Fruit fly (Drosophila melanogaster) whole organism, embryonic: ENCODE results near the gene CG13031.

Experiments
- CG10959 ChIP-seq: fragments of 200-800 bp; sonication (Bioruptor generic); IDR thresholded peaks from 2 replicates; pipeline ENCODE4 v1.3.6; 2022; ENCODE audit warnings: missing biosample characterization, missing genetic modification characterization
- CG12155 ChIP-seq: fragments of 200-800 bp; sonication (Bioruptor generic); optimal IDR thresholded peaks from 3 replicates; lab custom pipeline; 2016; ENCODE audit warnings: missing biosample characterization, missing genetic modification characterization
- CG13624 ChIP-seq: fragments of 200-800 bp; sonication (Bioruptor generic); optimal IDR thresholded peaks from 2 replicates; lab custom pipeline; 2016; ENCODE audit warnings: missing biosample characterization, missing genetic modification characterization
- CG13775 ChIP-seq: fragments of 200-800 bp; sonication (Bioruptor generic); optimal IDR thresholded peaks from 3 replicates; lab custom pipeline; 2017; ENCODE audit warnings: missing biosample characterization, mild to moderate bottlenecking, missing genetic modification characterization
- CG14050 ChIP-seq: fragments of 200-800 bp; sonication (Bioruptor generic); IDR thresholded peaks from 3 replicates; pipeline ENCODE4 v1.3.6; 2022; ENCODE audit warnings: missing biosample characterization, missing genetic modification characterization
- CG14667 ChIP-seq: fragments of 200-800 bp; sonication (Bioruptor generic); IDR thresholded peaks from 2 replicates; pipeline ENCODE4 v1.3.6; 2022; ENCODE audit warnings: missing biosample characterization, missing genetic modification characterization
- CG1603 ChIP-seq: fragments of 200-800 bp; sonication (Bioruptor generic); optimal IDR thresholded peaks from 2 replicates; lab custom pipeline; 2019; ENCODE audit warnings: missing biosample characterization, mild to moderate bottlenecking, missing genetic modification characterization, moderate library complexity
- CG17612 ChIP-seq: fragments of 200-800 bp; sonication (Bioruptor generic); IDR thresholded peaks from 2 replicates; pipeline ENCODE4 v1.3.6; 2022; ENCODE audit warnings: missing biosample characterization, missing genetic modification characterization
- CG31441 ChIP-seq: fragments of 200-800 bp; sonication (Bioruptor generic); IDR thresholded peaks from 2 replicates; pipeline ENCODE4 v1.3.6; 2022; ENCODE audit warnings: missing biosample characterization, missing genetic modification characterization
- CG3847 ChIP-seq: fragments of 200-800 bp; sonication (Bioruptor generic); IDR thresholded peaks from 2 replicates; pipeline ENCODE4 v1.3.6; 2022; ENCODE audit warnings: missing biosample characterization, missing genetic modification characterization
- CG3995 ChIP-seq: fragments of 200-800 bp; sonication (Bioruptor generic); optimal IDR thresholded peaks from 3 replicates; lab custom pipeline; 2016; ENCODE audit warnings: missing biosample characterization, missing genetic modification characterization
- CG5953 ChIP-seq: fragments of 200-800 bp; sonication (Bioruptor generic); IDR thresholded peaks from 2 replicates; pipeline ENCODE4 v1.3.6; 2022; ENCODE audit warnings: missing biosample characterization, missing genetic modification characterization
- CG7271 ChIP-seq: fragments of 200-800 bp; sonication (Bioruptor generic); optimal IDR thresholded peaks from 2 replicates; lab custom pipeline; 2018; ENCODE audit warnings: missing biosample characterization, mild to moderate bottlenecking, missing genetic modification characterization, moderate library complexity
- CG7556 ChIP-seq: fragments of 200-800 bp; sonication (Bioruptor generic); optimal IDR thresholded peaks from 2 replicates; lab custom pipeline; 2017; ENCODE audit warnings: missing biosample characterization, mild to moderate bottlenecking, missing genetic modification characterization
- CG9876 ChIP-seq: fragments of 200-800 bp; sonication (Bioruptor generic); optimal IDR thresholded peaks from 2 replicates; lab custom pipeline; 2016; ENCODE audit warnings: missing biosample characterization, missing genetic modification characterization
- CTCF ChIP-seq: fragments of 200-800 bp; sonication (Bioruptor generic); optimal IDR thresholded peaks from 2 replicates; lab custom pipeline; 2017; ENCODE audit warnings: missing biosample characterization, mild to moderate bottlenecking, missing genetic modification characterization, moderate library complexity
- Dfd ChIP-seq, 2 experiments: fragments of >200 bp; optimal IDR thresholded peaks; 2 replicates each; lab custom pipeline; 2017; ENCODE audit warnings: missing biosample characterization in 2 of 2, missing genetic modification characterization in 2 of 2
- ERR ChIP-seq: fragments of 200-800 bp; sonication (Bioruptor generic); optimal IDR thresholded peaks from 2 replicates; lab custom pipeline; 2016; ENCODE audit warnings: missing biosample characterization, missing genetic modification characterization
- HmgZ ChIP-seq: fragments of 200-800 bp; sonication (Bioruptor generic); optimal IDR thresholded peaks from 2 replicates; lab custom pipeline; 2018; ENCODE audit warnings: missing biosample characterization, mild to moderate bottlenecking, missing genetic modification characterization
- Hmx ChIP-seq: fragments of 200-800 bp; sonication (Bioruptor generic); optimal IDR thresholded peaks from 2 replicates; lab custom pipeline; 2016; ENCODE audit warnings: missing biosample characterization, missing genetic modification characterization
- Mad ChIP-seq: fragments of 200-800 bp; sonication (Bioruptor generic); optimal IDR thresholded peaks from 2 replicates; lab custom pipeline; 2016; ENCODE audit warnings: missing biosample characterization, missing genetic modification characterization
- Meics ChIP-seq: fragments of 200-800 bp; sonication (Bioruptor generic); optimal IDR thresholded peaks from 2 replicates; lab custom pipeline; 2017; ENCODE audit warnings: missing biosample characterization, mild to moderate bottlenecking, missing genetic modification characterization
- Poxn ChIP-seq: fragments of 200-800 bp; sonication (Bioruptor generic); IDR thresholded peaks from 2 replicates; pipeline ENCODE4 v1.3.6; 2022; ENCODE audit warnings: missing biosample characterization, missing genetic modification characterization
- ac ChIP-seq: fragments of 200-800 bp; sonication (Bioruptor generic); optimal IDR thresholded peaks from 3 replicates; lab custom pipeline; 2017; ENCODE audit warnings: missing biosample characterization, mild to moderate bottlenecking, missing genetic modification characterization
- aop ChIP-seq: fragments of 200-800 bp; sonication (Bioruptor generic); IDR thresholded peaks from 2 replicates; pipeline ENCODE4 v1.3.6; 2022; ENCODE audit warnings: missing biosample characterization, missing genetic modification characterization
- bbx ChIP-seq: fragments of 200-800 bp; sonication (Bioruptor generic); IDR thresholded peaks from 2 replicates; pipeline ENCODE4 v1.3.6; 2022; ENCODE audit warnings: missing biosample characterization, missing genetic modification characterization; ENCODE audit not compliant: partially characterized antibody
- cato ChIP-seq: fragments of 200-800 bp; sonication (Bioruptor generic); optimal IDR thresholded peaks from 2 replicates; lab custom pipeline; 2016; ENCODE audit warnings: missing biosample characterization, missing genetic modification characterization, borderline replicate concordance
- crp ChIP-seq, 2 experiments: fragments of 200-800 bp; sonication (Bioruptor generic); optimal IDR thresholded peaks; 2 replicates in 1 of 2; 3 replicates in 1 of 2; lab custom pipeline; 2017; ENCODE audit warnings: missing biosample characterization in 2 of 2, missing genetic modification characterization in 2 of 2, mild to moderate bottlenecking in 1 of 2, moderate library complexity in 1 of 2
- da ChIP-seq: fragments of 200-800 bp; sonication (Bioruptor generic); optimal IDR thresholded peaks from 2 replicates; lab custom pipeline; 2016; ENCODE audit warnings: missing biosample characterization, missing genetic modification characterization
- dmrt11E ChIP-seq: fragments of 200-800 bp; sonication (Bioruptor generic); optimal IDR thresholded peaks from 3 replicates; lab custom pipeline; 2018; ENCODE audit warnings: missing biosample characterization, mild to moderate bottlenecking, missing genetic modification characterization, moderate library complexity
- dmrt99B ChIP-seq: fragments of 200-800 bp; sonication (Bioruptor generic); optimal IDR thresholded peaks from 2 replicates; lab custom pipeline; 2018; ENCODE audit warnings: missing biosample characterization, mild to moderate bottlenecking, missing genetic modification characterization, moderate library complexity
- dysf ChIP-seq: fragments of 200-800 bp; sonication (Bioruptor generic); IDR thresholded peaks from 3 replicates; pipeline ENCODE4 v1.3.6; 2022; ENCODE audit warnings: missing biosample characterization, missing genetic modification characterization
- esg ChIP-seq: fragments of 200-800 bp; sonication (Bioruptor generic); conservative IDR thresholded peaks from 2 replicates; pipeline ENCODE4 v1.3.6; 2022; ENCODE audit warnings: missing biosample characterization, missing genetic modification characterization
- ham ChIP-seq: fragments of 200-800 bp; sonication (Bioruptor generic); IDR thresholded peaks from 2 replicates; pipeline ENCODE4 v1.3.6; 2022; ENCODE audit warnings: missing biosample characterization, missing genetic modification characterization
- hkb ChIP-seq, 2 experiments: fragments of 200-800 bp in 1 of 2; fragments of >200 bp in 1 of 2; sonication (Bioruptor generic) in 1 of 2; IDR thresholded peaks in 1 of 2; optimal IDR thresholded peaks in 1 of 2; 2 replicates each; pipeline versions ENCODE4 v1.3.6 to Lab custom; 2017 to 2022; ENCODE audit warnings: missing biosample characterization in 1 of 2, missing genetic modification characterization in 1 of 2
- ind ChIP-seq: fragments of 200-800 bp; sonication (Bioruptor generic); optimal IDR thresholded peaks from 3 replicates; lab custom pipeline; 2016; ENCODE audit warnings: missing biosample characterization, missing genetic modification characterization
- jing ChIP-seq: fragments of 200-800 bp; sonication (Bioruptor generic); optimal IDR thresholded peaks from 2 replicates; lab custom pipeline; 2018; ENCODE audit warnings: missing biosample characterization, mild to moderate bottlenecking, missing genetic modification characterization
- lbe ChIP-seq: fragments of 200-800 bp; sonication (Bioruptor generic); optimal IDR thresholded peaks from 2 replicates; lab custom pipeline; 2016; ENCODE audit warnings: missing biosample characterization, mild to moderate bottlenecking, missing genetic modification characterization
- lov ChIP-seq, 2 experiments: fragments of 200-800 bp in 1 of 2; fragments of >200 bp in 1 of 2; sonication (Bioruptor generic) in 1 of 2; IDR thresholded peaks in 1 of 2; optimal IDR thresholded peaks in 1 of 2; 2 replicates in 1 of 2; 3 replicates in 1 of 2; pipeline versions ENCODE4 v1.3.6 to Lab custom; 2017 to 2022; ENCODE audit warnings: missing biosample characterization in 1 of 2, missing genetic modification characterization in 1 of 2
- oc ChIP-seq: fragments of 200-800 bp; sonication (Bioruptor generic); optimal IDR thresholded peaks from 2 replicates; lab custom pipeline; 2018; ENCODE audit warnings: missing biosample characterization, mild to moderate bottlenecking, missing genetic modification characterization, moderate library complexity
- repo ChIP-seq: fragments of 200-800 bp; sonication (Bioruptor generic); optimal IDR thresholded peaks from 2 replicates; lab custom pipeline; 2016; ENCODE audit warnings: missing biosample characterization, missing genetic modification characterization
- sd ChIP-seq: fragments of 200-800 bp; sonication (Bioruptor generic); optimal IDR thresholded peaks from 3 replicates; lab custom pipeline; 2018; ENCODE audit warnings: missing biosample characterization, mild to moderate bottlenecking, missing genetic modification characterization, moderate library complexity
- sna ChIP-seq: fragments of 200-800 bp; sonication (Bioruptor generic); IDR thresholded peaks from 2 replicates; pipeline ENCODE4 v1.3.6; 2022; ENCODE audit warnings: missing biosample characterization, missing genetic modification characterization; ENCODE audit not compliant: partially characterized antibody
- ssp ChIP-seq: fragments of 200-800 bp; sonication (Bioruptor generic); IDR thresholded peaks from 2 replicates; pipeline ENCODE4 v1.3.6; 2022; ENCODE audit warnings: missing biosample characterization, missing genetic modification characterization
- sug ChIP-seq: fragments of 200-800 bp; optimal IDR thresholded peaks from 2 replicates; lab custom pipeline; 2019; ENCODE audit warnings: missing biosample characterization, mild to moderate bottlenecking, missing genetic modification characterization, moderate library complexity
- tx ChIP-seq: fragments of 200-800 bp; sonication (Bioruptor generic); optimal IDR thresholded peaks from 2 replicates; lab custom pipeline; 2016; ENCODE audit warnings: missing biosample characterization, missing genetic modification characterization
- vfl ChIP-seq: fragments of 200-800 bp; sonication (Bioruptor generic); optimal IDR thresholded peaks from 2 replicates; lab custom pipeline; 2016; ENCODE audit warnings: missing biosample characterization, missing genetic modification characterization
- vvl ChIP-seq: fragments of 200-800 bp; sonication (Bioruptor generic); IDR thresholded peaks from 2 replicates; pipeline ENCODE4 v1.3.6; 2022; ENCODE audit warnings: missing biosample characterization, missing genetic modification characterization
- wek ChIP-seq: fragments of 200-800 bp; sonication (Bioruptor generic); optimal IDR thresholded peaks from 3 replicates; lab custom pipeline; 2018; ENCODE audit warnings: missing biosample characterization, mild to moderate bottlenecking, missing genetic modification characterization, moderate library complexity
- zen2 ChIP-seq: fragments of 200-800 bp; sonication (Bioruptor generic); IDR thresholded peaks from 3 replicates; pipeline ENCODE4 v1.3.6; 2022; ENCODE audit warnings: missing biosample characterization, missing genetic modification characterization; ENCODE audit not compliant: partially characterized antibody

Gene CG13031

dm6 chr3L:16743906-16744704, 19.4 kb downstream of the CG13031 start (continued):
- TF ChIP-seq lov (optimal IDR thresholded peaks at IDR 0.05; lab: Kevin White, UChicago) = no peak
- TF ChIP-seq lov (GFP tag; IDR thresholded peaks at IDR 0.05; lab: Robert Waterston, UW) = no peak
- TF ChIP-seq ERR (GFP tag; lab: Kevin White, UChicago) = no peak
- TF ChIP-seq CG9876 (GFP tag; lab: Kevin White, UChicago) = no peak
- no peak for TF ChIP-seq da
- no peak for TF ChIP-seq CG7556 (GFP tag; lab: Kevin White, UChicago)
- TF ChIP-seq ac (GFP tag; lab: Kevin White, UChicago) = no peak
- TF ChIP-seq dmrt99B = peak; percentile 29
- TF ChIP-seq Mad (GFP tag; lab: Kevin White, UChicago) = no peak
- TF ChIP-seq CG14050 (GFP tag; lab: Robert Waterston, UW) = no peak
- TF ChIP-seq sna (GFP tag; lab: Robert Waterston, UW) = no peak
- TF ChIP-seq HmgZ (tag; lab: Kevin White, UChicago) = no peak
- no peak for TF ChIP-seq CG1603 (tag; lab: Kevin White, UChicago)
- TF ChIP-seq bbx = no peak
- TF ChIP-seq Hmx = no peak
- TF ChIP-seq ind = no peak
- no peak for TF ChIP-seq sug
- no peak for TF ChIP-seq hkb (optimal IDR thresholded peaks at IDR 0.05; lab: Kevin White, UChicago)
- no peak for TF ChIP-seq hkb (GFP tag; IDR thresholded peaks at IDR 0.05; lab: Robert Waterston, UW)
- TF ChIP-seq CG3847 (GFP tag; lab: Robert Waterston, UW) = no peak
- TF ChIP-seq tx (GFP tag; lab: Kevin White, UChicago) = no peak
- no peak for TF ChIP-seq CG12155 (GFP tag; lab: Kevin White, UChicago)
- TF ChIP-seq oc (tag; lab: Kevin White, UChicago) = peak; percentile 4
- TF ChIP-seq esg (GFP tag; lab: Robert Waterston, UW) = no peak
- no peak for TF ChIP-seq CG17612 (GFP tag; lab: Robert Waterston, UW)
- TF ChIP-seq aop (GFP tag; lab: Robert Waterston, UW) = no peak
- TF ChIP-seq repo (GFP tag; lab: Kevin White, UChicago) = no peak
- TF ChIP-seq CG13624 (GFP tag; lab: Kevin White, UChicago) = no peak
- no peak for TF ChIP-seq CG14667 (GFP tag; lab: Robert Waterston, UW)
- no peak for TF ChIP-seq CG7271 (tag; lab: Kevin White, UChicago)
- TF ChIP-seq Poxn = no peak
- no peak for TF ChIP-seq CG13775 (GFP tag; lab: Kevin White, UChicago)
- no peak for TF ChIP-seq crp (GFP tag; optimal IDR thresholded peaks at IDR 0.05; lab: Kevin White, UChicago)
- no peak for TF ChIP-seq wek (GFP tag; lab: Kevin White, UChicago)
- no peak for TF ChIP-seq cato (GFP tag; lab: Kevin White, UChicago)
- TF ChIP-seq CTCF = no peak
- no peak for TF ChIP-seq jing
- no peak for TF ChIP-seq lbe (GFP tag; lab: Kevin White, UChicago)
- no peak for TF ChIP-seq CG3995 (GFP tag; lab: Kevin White, UChicago)
- TF ChIP-seq ham (GFP tag; lab: Robert Waterston, UW) = no peak
- TF ChIP-seq vfl = no peak
- peak; percentile 64 for TF ChIP-seq dmrt11E (tag; lab: Kevin White, UChicago)
- no peak for TF ChIP-seq Meics (GFP tag; lab: Kevin White, UChicago)
- TF ChIP-seq sd (tag; lab: Kevin White, UChicago) = no peak
- no peak for TF ChIP-seq dysf (GFP tag; lab: Robert Waterston, UW)
- no peak for TF ChIP-seq vvl (GFP tag; lab: Robert Waterston, UW)
- TF ChIP-seq zen2 (GFP tag; lab: Robert Waterston, UW) = no peak
- TF ChIP-seq CG31441 (GFP tag; lab: Robert Waterston, UW) = peak; percentile 46; the same call in 1 of the 2 replicates
- TF ChIP-seq CG10959 (GFP tag; lab: Robert Waterston, UW) = 0 out of 2 replicates have a peak, but pooled peaks have one; percentile 23
- no peak for TF ChIP-seq ssp (GFP tag; lab: Robert Waterston, UW)
- no peak for TF ChIP-seq CG5953 (GFP tag; lab: Robert Waterston, UW)
- TF ChIP-seq Dfd (GFP tag; optimal IDR thresholded peaks at IDR 0.05; lab: Kevin White, UChicago) = no peak
